Worm (Caenorhabditis elegans): Measurements from ENCODE around the gene srg-69.

The srg-69 gene

DNA sequence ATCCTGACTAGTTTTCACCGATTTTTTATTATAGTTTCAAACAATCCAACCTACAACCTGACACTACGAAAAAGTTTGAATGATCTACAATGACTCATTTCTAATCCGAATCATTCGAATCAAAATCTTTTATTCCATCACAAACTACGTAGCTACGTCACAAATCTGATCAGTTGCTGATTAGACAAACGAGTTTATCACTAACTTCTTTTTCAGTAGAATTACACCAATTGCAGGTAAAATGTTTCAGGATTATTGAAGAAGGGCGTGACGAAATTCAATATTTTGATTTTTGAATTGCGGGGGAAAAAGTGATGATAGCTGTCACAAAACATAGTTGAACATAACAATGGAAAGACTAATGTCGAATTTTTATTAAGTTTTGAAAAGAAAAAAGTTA, 13.9 kb upstream of the srg-69 start:
- TF ChIP-seq T22C8.4 (GFP tag; IDR thresholded peaks at IDR 0.05) (no peak), med-1 (GFP tag; optimal IDR thresholded peaks at IDR 0.05; ENCODE audit: insufficient read depth) (no peak), tab-1 (GFP tag; IDR thresholded peaks at IDR 0.05) (no peak), ztf-29 (GFP tag; IDR thresholded peaks at IDR 0.05) (no peak), klf-2 (GFP tag; conservative IDR thresholded peaks at IDR 0.05) (no peak), ref-1 (GFP tag; conservative IDR thresholded peaks at IDR 0.05) (no peak), flt-1 (GFP tag; IDR thresholded peaks at IDR 0.05) (no peak), cog-1 (tag; optimal IDR thresholded peaks at IDR 0.05) (no peak), ztf-23 (GFP tag; IDR thresholded peaks at IDR 0.05) (no peak)

ce11 chrII:5342412-5342811, 13.1 kb upstream of the srg-69 start:
- TF ChIP-seq med-1 (GFP tag; optimal IDR thresholded peaks at IDR 0.05; ENCODE audit: insufficient read depth) (no peak), ztf-29 (GFP tag; IDR thresholded peaks at IDR 0.05) (no peak), T22C8.4 (GFP tag; IDR thresholded peaks at IDR 0.05) (no peak), flt-1 (GFP tag; IDR thresholded peaks at IDR 0.05) (no peak), tab-1 (GFP tag; IDR thresholded peaks at IDR 0.05) (no peak), ref-1 (GFP tag; conservative IDR thresholded peaks at IDR 0.05) (no peak), cog-1 (tag; optimal IDR thresholded peaks at IDR 0.05) (no peak), klf-2 (GFP tag; conservative IDR thresholded peaks at IDR 0.05) (no peak), ztf-23 (GFP tag; IDR thresholded peaks at IDR 0.05) (no peak)

DNA sequence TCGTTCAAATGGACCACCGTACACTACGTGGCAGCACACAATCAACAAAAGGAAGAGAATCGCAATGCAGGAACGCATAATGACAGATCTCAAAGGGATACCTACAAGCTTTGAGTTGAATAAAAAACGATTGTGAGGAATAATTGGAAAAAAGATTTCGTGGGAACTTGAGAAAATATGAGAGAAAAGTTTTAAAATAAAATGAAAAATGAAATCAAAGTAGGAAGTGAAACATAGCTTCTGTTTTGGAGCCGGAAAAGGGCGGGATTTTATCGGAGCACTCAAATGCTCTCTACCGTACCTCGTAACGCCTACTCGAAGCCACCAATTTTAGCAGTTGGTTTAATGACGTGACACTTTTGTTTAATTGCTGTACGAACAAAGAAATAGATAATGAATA, 10.7 kb upstream of the srg-69 start, which contains the start of gene F09E5.14:
Gene F09E5.14, minus strand, starts transcription at position 101 of the 400 bp plus-strand sequence.
- TF ChIP-seq med-1 (GFP tag; optimal IDR thresholded peaks at IDR 0.05; ENCODE audit: insufficient read depth) (no peak), flt-1 (GFP tag; IDR thresholded peaks at IDR 0.05) (no peak), ref-1 (GFP tag; conservative IDR thresholded peaks at IDR 0.05) (no peak), T22C8.4 (GFP tag; IDR thresholded peaks at IDR 0.05) (no peak), ztf-29 (GFP tag; IDR thresholded peaks at IDR 0.05) (no peak), ztf-23 (GFP tag; IDR thresholded peaks at IDR 0.05) (no peak), cog-1 (tag; optimal IDR thresholded peaks at IDR 0.05) (no peak)

- peak; percentile 87 for TF ChIP-seq flt-1 (GFP tag; IDR thresholded peaks at IDR 0.05)
- TF ChIP-seq klf-2 (GFP tag; conservative IDR thresholded peaks at IDR 0.05), result peak; percentile 81
- TF ChIP-seq ztf-29 (GFP tag; IDR thresholded peaks at IDR 0.05), result peak; percentile 75
- TF ChIP-seq ztf-23 (GFP tag; IDR thresholded peaks at IDR 0.05), result peak; percentile 92
- peak; percentile 81 for TF ChIP-seq tab-1 (GFP tag; IDR thresholded peaks at IDR 0.05)
Observed at ce11 chrII:5346350-5346749, 9.1 kb upstream of the srg-69 start.

DNA sequence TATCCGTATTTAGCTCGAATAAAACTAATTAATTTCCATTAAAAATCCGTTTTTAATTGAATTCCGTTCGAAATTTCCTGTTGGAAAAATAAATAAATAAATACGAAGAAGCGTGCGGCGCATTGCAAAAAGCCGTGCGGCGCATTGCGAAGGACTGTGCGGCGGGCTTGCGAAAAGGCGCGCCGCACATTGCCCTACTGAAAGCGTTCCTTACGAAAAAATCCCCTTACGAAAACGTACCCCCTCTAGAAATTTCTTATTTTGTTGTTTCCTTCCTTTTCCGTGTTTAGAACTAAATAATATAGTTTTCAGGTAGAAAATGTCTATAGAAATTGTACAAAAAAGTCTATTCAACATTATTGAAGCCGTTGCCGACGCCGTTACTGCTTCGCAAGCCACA, 5.1 kb upstream of the srg-69 start, which contains the start of gene F09E5.8:
Gene F09E5.8, plus strand, starts transcription at position 313 of the 400 bp plus-strand sequence.
- TF ChIP-seq tab-1 (GFP tag; IDR thresholded peaks at IDR 0.05) (0 out of 2 replicates have a peak, but pooled peaks have one; percentile 45), klf-2 (GFP tag; conservative IDR thresholded peaks at IDR 0.05) (0 out of 2 replicates have a peak, but pooled peaks have one; percentile 55), ztf-23 (GFP tag; IDR thresholded peaks at IDR 0.05) (peak; percentile 84), flt-1 (GFP tag; IDR thresholded peaks at IDR 0.05) (peak; percentile 81; the same call in 1 of the 2 replicates)

DNA sequence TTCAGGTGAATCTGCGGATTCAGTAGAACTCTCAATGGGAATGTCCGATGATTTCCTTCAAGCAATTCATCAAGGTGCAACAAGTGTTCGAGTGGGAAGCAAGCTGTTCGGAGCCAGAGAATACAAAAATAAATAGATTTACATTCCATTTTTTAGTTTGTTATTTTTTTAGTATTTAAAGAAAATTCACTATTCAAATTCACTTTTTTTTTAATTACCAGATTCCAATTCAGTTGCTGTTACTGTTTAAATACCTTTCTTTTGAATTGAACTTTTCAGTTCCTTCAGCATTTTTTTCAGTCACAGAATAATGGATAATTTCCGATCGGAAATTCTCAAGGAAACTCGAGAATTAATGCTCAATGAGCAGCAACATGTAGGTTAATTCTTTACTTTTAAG, 3.7 kb upstream of the srg-69 start, which contains the start of gene F09E5.7:
Gene F09E5.7, plus strand, starts transcription at position 301 of the 400 bp plus-strand sequence.
- TF ChIP-seq klf-2 (GFP tag; conservative IDR thresholded peaks at IDR 0.05), result no peak

- TF ChIP-seq flt-1 (GFP tag; IDR thresholded peaks at IDR 0.05) (no peak), tab-1 (GFP tag; IDR thresholded peaks at IDR 0.05) (no peak), T22C8.4 (GFP tag; IDR thresholded peaks at IDR 0.05) (no peak), med-1 (GFP tag; optimal IDR thresholded peaks at IDR 0.05; ENCODE audit: insufficient read depth) (no peak), cog-1 (tag; optimal IDR thresholded peaks at IDR 0.05) (no peak), ztf-23 (GFP tag; IDR thresholded peaks at IDR 0.05) (no peak), ztf-29 (GFP tag; IDR thresholded peaks at IDR 0.05) (no peak), klf-2 (GFP tag; conservative IDR thresholded peaks at IDR 0.05) (no peak), ref-1 (GFP tag; conservative IDR thresholded peaks at IDR 0.05) (no peak)
Observed at ce11 chrII:5353642-5354041, 1.8 kb upstream of the srg-69 start.

DNA sequence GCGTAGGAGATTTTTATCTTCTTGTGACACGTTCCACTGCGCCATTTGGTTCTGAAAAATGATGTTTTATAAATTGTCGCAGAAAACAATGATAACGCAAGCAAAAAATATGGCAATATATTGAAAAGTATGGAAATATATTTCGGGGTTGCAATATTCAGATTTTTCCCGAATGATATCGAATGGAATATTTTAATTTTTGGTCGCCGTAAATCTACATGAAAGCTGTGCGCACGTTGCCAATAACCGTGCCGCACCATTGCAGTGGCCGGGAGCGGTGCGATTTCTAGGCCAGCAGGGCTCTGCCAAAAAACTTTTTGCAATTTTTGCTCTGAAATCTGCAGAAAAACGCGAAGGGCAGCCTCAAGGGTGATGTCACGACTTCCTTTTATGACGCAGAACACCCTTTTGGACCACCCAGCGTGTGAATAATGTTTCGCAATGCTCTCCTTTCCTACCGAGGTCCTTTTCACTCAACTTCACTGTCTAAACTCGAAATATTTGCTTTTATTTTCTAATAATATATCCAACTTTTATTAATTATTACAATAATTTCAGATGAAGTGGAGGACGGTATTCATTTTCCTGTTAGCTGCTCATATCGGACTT, 2.8 kb downstream of the srg-69 start, which contains the start of the genes F09E5.11 and bmy-1:
Gene F09E5.11, minus strand, starts transcription at position 51 of the 609 bp plus-strand sequence.
Gene bmy-1, plus strand, starts transcription at position 559 of the 609 bp plus-strand sequence.
- peak; percentile 44 for TF ChIP-seq cog-1 (tag; optimal IDR thresholded peaks at IDR 0.05)
- no peak for TF ChIP-seq ref-1 (GFP tag; conservative IDR thresholded peaks at IDR 0.05)
- no peak for TF ChIP-seq ztf-29 (GFP tag; IDR thresholded peaks at IDR 0.05)
- peak; percentile 81 for TF ChIP-seq flt-1 (GFP tag; IDR thresholded peaks at IDR 0.05)
- no peak for TF ChIP-seq tab-1 (GFP tag; IDR thresholded peaks at IDR 0.05)
- peak; percentile 64; the same call in 1 of the 2 replicates for TF ChIP-seq klf-2 (GFP tag; conservative IDR thresholded peaks at IDR 0.05)
- TF ChIP-seq med-1 (GFP tag; optimal IDR thresholded peaks at IDR 0.05; ENCODE audit: insufficient read depth), result peak; percentile 10
- peak; percentile 84 for TF ChIP-seq ztf-23 (GFP tag; IDR thresholded peaks at IDR 0.05)
- no peak; the same call in 1 of the 2 replicates for TF ChIP-seq T22C8.4 (GFP tag; IDR thresholded peaks at IDR 0.05)

DNA sequence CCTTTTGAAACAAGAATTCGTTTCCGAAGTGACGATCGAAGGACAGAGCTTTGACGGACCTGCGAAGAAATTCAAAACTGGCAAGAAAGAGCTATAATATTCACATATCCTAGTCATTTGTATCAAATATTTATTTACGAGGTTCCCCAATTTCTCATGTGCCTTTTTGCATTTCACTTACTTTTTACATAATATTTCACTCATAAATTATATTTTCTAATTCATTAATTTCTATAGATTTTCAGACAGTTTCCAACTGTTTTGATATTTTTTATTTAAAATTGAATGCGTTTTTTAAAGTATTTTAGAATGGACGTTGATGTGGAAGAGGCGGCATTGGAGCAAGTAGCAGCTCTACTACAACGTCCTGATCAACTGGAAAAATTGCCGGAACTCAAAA, 3.8 kb downstream of the srg-69 start, which contains the start of gene sec-6:
Gene sec-6, plus strand, starts transcription at position 301 of the 400 bp plus-strand sequence.
- no peak for TF ChIP-seq ref-1 (GFP tag; conservative IDR thresholded peaks at IDR 0.05)
- TF ChIP-seq ztf-29 (GFP tag; IDR thresholded peaks at IDR 0.05), result no peak
- no peak for TF ChIP-seq tab-1 (GFP tag; IDR thresholded peaks at IDR 0.05)
- no peak for TF ChIP-seq med-1 (GFP tag; optimal IDR thresholded peaks at IDR 0.05; ENCODE audit: insufficient read depth)
- no peak for TF ChIP-seq ztf-23 (GFP tag; IDR thresholded peaks at IDR 0.05)
- TF ChIP-seq flt-1 (GFP tag; IDR thresholded peaks at IDR 0.05), result no peak
- TF ChIP-seq cog-1 (tag; optimal IDR thresholded peaks at IDR 0.05), result no peak

- TF ChIP-seq ref-1 (GFP tag; conservative IDR thresholded peaks at IDR 0.05), result no peak
- TF ChIP-seq ztf-29 (GFP tag; IDR thresholded peaks at IDR 0.05), result no peak
- no peak for TF ChIP-seq T22C8.4 (GFP tag; IDR thresholded peaks at IDR 0.05)
- TF ChIP-seq cog-1 (tag; optimal IDR thresholded peaks at IDR 0.05), result no peak
- TF ChIP-seq med-1 (GFP tag; optimal IDR thresholded peaks at IDR 0.05; ENCODE audit: insufficient read depth), result no peak
Observed at ce11 chrII:5364516-5364915, 9.0 kb downstream of the srg-69 start.

All from whole organism, midembryonic.